Worm (Caenorhabditis elegans) whole organism, L1 larva: ENCODE results near the gene crls-1.

ENCODE experiments used
- C04F5.9 ChIP-seq: sonication (generic microtip); optimal IDR thresholded peaks from 2 replicates; lab custom pipeline; 2016; ENCODE audit warnings: missing genetic modification characterization, missing compliant biosample characterization
- C16A3.4 ChIP-seq: fragments of 150-350 bp; optimal IDR thresholded peaks from 2 replicates; lab custom pipeline; 2014; ENCODE audit warnings: missing biosample characterization, missing genetic modification characterization
- F16B12.6 ChIP-seq: fragments of 150-350 bp; optimal IDR thresholded peaks from 2 replicates; lab custom pipeline; 2014; ENCODE audit warnings: missing biosample characterization, missing genetic modification characterization
- Y116A8C.19 ChIP-seq: sonication (generic microtip); optimal IDR thresholded peaks from 2 replicates; lab custom pipeline; 2016; ENCODE audit warnings: missing compliant biosample characterization, missing genetic modification characterization, borderline replicate concordance
- aha-1 ChIP-seq: fragments of 150-350 bp; optimal IDR thresholded peaks from 2 replicates; lab custom pipeline; 2014; ENCODE audit warnings: missing biosample characterization, missing genetic modification characterization
- ama-1 ChIP-seq: fragments of 150-350 bp; optimal IDR thresholded peaks from 2 replicates; lab custom pipeline; 2014
- dsc-1 ChIP-seq: sonication (generic microtip); optimal IDR thresholded peaks from 2 replicates; lab custom pipeline; 2016; ENCODE audit warnings: mild to moderate bottlenecking, missing genetic modification characterization, missing compliant biosample characterization
- efl-1 ChIP-seq, 4 experiments: fragments of 150-350 bp; optimal IDR thresholded peaks in 3 of 4; peaks in 1 of 4; 1 replicate in 1 of 4; 2 replicates in 3 of 4; lab custom pipeline; 2014; ENCODE audit warnings: missing biosample characterization in 2 of 4, missing genetic modification characterization in 2 of 4, missing genetic modification reagents in 2 of 4
- egl-13 ChIP-seq: sonication (generic microtip); optimal IDR thresholded peaks from 2 replicates; lab custom pipeline; 2016; ENCODE audit warnings: missing genotype, missing genetic modification reagents, missing genetic modification characterization, missing compliant biosample characterization
- egl-27 ChIP-seq, 2 experiments: fragments of 150-350 bp in 1 of 2; sonication (generic microtip); optimal IDR thresholded peaks; 3 replicates each; lab custom pipeline; 2017 to 2018; ENCODE audit warnings: missing biosample characterization in 2 of 2, missing genetic modification characterization in 2 of 2, missing genetic modification reagents in 2 of 2
- elt-3 ChIP-seq, 6 experiments: fragments of 150-350 bp in 1 of 6; sonication (generic microtip); optimal IDR thresholded peaks; 2 replicates each; lab custom pipeline; 2017 to 2018; ENCODE audit warnings: missing biosample characterization in 6 of 6, missing genetic modification characterization in 6 of 6, inconsistent platforms in 1 of 6
- fkh-10 ChIP-seq: sonication (generic microtip); optimal IDR thresholded peaks from 2 replicates; lab custom pipeline; 2017; ENCODE audit warnings: missing biosample characterization, missing genetic modification reagents, missing genetic modification characterization
- fos-1 ChIP-seq: fragments of 150-350 bp; optimal IDR thresholded peaks from 2 replicates; lab custom pipeline; 2014; ENCODE audit warnings: missing biosample characterization, missing genetic modification characterization
- hlh-17 ChIP-seq: fragments of 200-800 bp; sonication (Bioruptor generic); optimal IDR thresholded peaks from 2 replicates; lab custom pipeline; 2018; ENCODE audit warnings: missing genetic modification characterization, mild to moderate bottlenecking, missing compliant biosample characterization, moderate library complexity, borderline replicate concordance
- hpl-2 ChIP-seq: fragments of 150-350 bp; optimal IDR thresholded peaks from 2 replicates; lab custom pipeline; 2014; ENCODE audit warnings: missing biosample characterization, missing genetic modification reagents, missing genetic modification characterization
- lin-13 ChIP-seq: fragments of 150-350 bp; optimal IDR thresholded peaks from 2 replicates; lab custom pipeline; 2014; ENCODE audit warnings: missing biosample characterization, missing genetic modification reagents, missing genetic modification characterization
- lin-14 ChIP-seq: fragments of 200-800 bp; sonication (Bioruptor generic); optimal IDR thresholded peaks from 2 replicates; lab custom pipeline; 2018; ENCODE audit warnings: mild to moderate bottlenecking, missing genetic modification characterization, moderate library complexity, missing compliant biosample characterization
- lin-35 ChIP-seq, 2 experiments: fragments of 150-350 bp; optimal IDR thresholded peaks; 2 replicates each; lab custom pipeline; 2014; ENCODE audit warnings: missing biosample characterization in 2 of 2, missing genetic modification characterization in 2 of 2, missing genetic modification reagents in 2 of 2
- lin-39 ChIP-seq: fragments of 150-350 bp; optimal IDR thresholded peaks from 2 replicates; lab custom pipeline; 2014; ENCODE audit warnings: missing biosample characterization, missing genetic modification reagents, missing genetic modification characterization
- lir-3 ChIP-seq: sonication (generic microtip); optimal IDR thresholded peaks from 2 replicates; lab custom pipeline; 2016; ENCODE audit warnings: mild to moderate bottlenecking, missing genetic modification characterization, moderate library complexity, missing compliant biosample characterization; ENCODE audit not compliant: poor library complexity
- mab-9 ChIP-seq: fragments of 200-800 bp; sonication (Bioruptor generic); IDR thresholded peaks from 2 replicates; pipeline ENCODE4 v1.3.6; 2022; ENCODE audit warnings: missing genetic modification reagents, missing genetic modification characterization, missing compliant biosample characterization
- mdl-1 ChIP-seq, 2 experiments: fragments of 150-350 bp; optimal IDR thresholded peaks; 2 replicates each; lab custom pipeline; 2014 to 2017; ENCODE audit warnings: missing biosample characterization in 2 of 2, missing genetic modification characterization in 2 of 2, inconsistent platforms in 1 of 2
- mef-2 ChIP-seq: fragments of 150-350 bp; optimal IDR thresholded peaks from 2 replicates; lab custom pipeline; 2014; ENCODE audit warnings: missing biosample characterization, missing genetic modification characterization
- mep-1 ChIP-seq: fragments of 150-350 bp; optimal IDR thresholded peaks from 2 replicates; lab custom pipeline; 2014; ENCODE audit warnings: missing biosample characterization, missing genetic modification characterization
- nhr-11 ChIP-seq: fragments of 150-350 bp; optimal IDR thresholded peaks from 2 replicates; lab custom pipeline; 2014; ENCODE audit warnings: missing biosample characterization, missing genetic modification characterization
- nhr-20 ChIP-seq: sonication (generic microtip); optimal IDR thresholded peaks from 2 replicates; lab custom pipeline; 2016; ENCODE audit warnings: mild to moderate bottlenecking, missing genetic modification characterization, missing compliant biosample characterization
- nhr-28 ChIP-seq: fragments of 150-350 bp; optimal IDR thresholded peaks from 2 replicates; lab custom pipeline; 2014; ENCODE audit warnings: missing biosample characterization, missing genetic modification characterization
- nhr-47 ChIP-seq: sonication (generic microtip); optimal IDR thresholded peaks from 2 replicates; lab custom pipeline; 2016; ENCODE audit warnings: mild to moderate bottlenecking, missing genetic modification characterization, moderate library complexity, missing compliant biosample characterization
- nhr-71 ChIP-seq: sonication (generic microtip); optimal IDR thresholded peaks from 2 replicates; lab custom pipeline; 2016; ENCODE audit warnings: mild to moderate bottlenecking, missing genetic modification characterization, moderate library complexity, missing compliant biosample characterization
- nhr-84 ChIP-seq: sonication (generic microtip); optimal IDR thresholded peaks from 2 replicates; lab custom pipeline; 2017; ENCODE audit warnings: missing biosample characterization, missing genetic modification characterization
- nhr-85 ChIP-seq: sonication (generic microtip); peaks from one replicate; lab custom pipeline; 2016; ENCODE audit warnings: missing genetic modification characterization, inconsistent platforms, missing compliant biosample characterization
- pax-3 ChIP-seq: fragments of 200-800 bp; sonication (Bioruptor generic); optimal IDR thresholded peaks from 2 replicates; lab custom pipeline; 2018; ENCODE audit warnings: mild to moderate bottlenecking, missing genetic modification characterization, moderate library complexity, missing compliant biosample characterization
- pqm-1 ChIP-seq: sonication (generic microtip); optimal IDR thresholded peaks from 3 replicates; lab custom pipeline; 2017; ENCODE audit warnings: missing biosample characterization, missing genetic modification characterization
- rnt-1 ChIP-seq: sonication (generic microtip); optimal IDR thresholded peaks from 2 replicates; lab custom pipeline; 2016; ENCODE audit warnings: mild to moderate bottlenecking, missing genetic modification characterization, moderate library complexity, missing compliant biosample characterization
- snpc-4 ChIP-seq: fragments of 150-350 bp; optimal IDR thresholded peaks from 2 replicates; lab custom pipeline; 2014; ENCODE audit warnings: missing biosample characterization, missing genetic modification characterization
- sox-4 ChIP-seq: sonication (generic microtip); optimal IDR thresholded peaks from 2 replicates; lab custom pipeline; 2016; ENCODE audit warnings: missing genetic modification characterization, missing compliant biosample characterization
- sptf-1 ChIP-seq: fragments of 150-350 bp; optimal IDR thresholded peaks from 2 replicates; lab custom pipeline; 2014; ENCODE audit warnings: missing biosample characterization, missing genetic modification characterization
- sup-37 ChIP-seq: fragments of 200-800 bp; sonication (Bioruptor generic); optimal IDR thresholded peaks from 2 replicates; lab custom pipeline; 2018; ENCODE audit warnings: mild to moderate bottlenecking, missing genetic modification characterization, missing compliant biosample characterization
- tbx-2 ChIP-seq: sonication (generic microtip); optimal IDR thresholded peaks from 2 replicates; lab custom pipeline; 2016; ENCODE audit warnings: missing genetic modification characterization, missing compliant biosample characterization
- tlp-1 ChIP-seq: fragments of 150-350 bp; optimal IDR thresholded peaks from 2 replicates; lab custom pipeline; 2014; ENCODE audit warnings: missing biosample characterization, missing genetic modification characterization
- unc-30 ChIP-seq: sonication (generic microtip); optimal IDR thresholded peaks from 2 replicates; lab custom pipeline; 2017; ENCODE audit warnings: missing biosample characterization, missing genetic modification characterization
- unc-62 ChIP-seq: fragments of 150-350 bp; optimal IDR thresholded peaks from 2 replicates; lab custom pipeline; 2014; ENCODE audit warnings: missing biosample characterization, missing genetic modification reagents, missing genetic modification characterization
- unc-86 ChIP-seq: sonication (generic microtip); optimal IDR thresholded peaks from 2 replicates; lab custom pipeline; 2016; ENCODE audit warnings: missing genetic modification characterization, missing compliant biosample characterization
- unc-98 ChIP-seq: fragments of 200-800 bp; sonication (Bioruptor generic); IDR thresholded peaks from 2 replicates; pipeline ENCODE4 v1.3.6; 2022; ENCODE audit warnings: missing genetic modification characterization, missing compliant biosample characterization
- vab-15 ChIP-seq: sonication (generic microtip); optimal IDR thresholded peaks from 2 replicates; lab custom pipeline; 2017; ENCODE audit warnings: missing genotype, mild to moderate bottlenecking, missing genetic modification characterization, missing compliant biosample characterization
- xbp-1 ChIP-seq: sonication (generic microtip); optimal IDR thresholded peaks from 2 replicates; lab custom pipeline; 2016; ENCODE audit warnings: missing genetic modification characterization, missing compliant biosample characterization
- zag-1 ChIP-seq: fragments of 150-350 bp; optimal IDR thresholded peaks from 2 replicates; lab custom pipeline; 2014; ENCODE audit warnings: missing biosample characterization, missing genetic modification characterization
- zip-4 ChIP-seq: fragments of 200-800 bp; sonication (Bioruptor generic); optimal IDR thresholded peaks from 2 replicates; lab custom pipeline; 2018; ENCODE audit warnings: mild to moderate bottlenecking, missing genetic modification characterization, moderate library complexity, missing compliant biosample characterization
- ztf-11 ChIP-seq, 2 experiments: sonication (generic microtip); optimal IDR thresholded peaks; 2 replicates each; lab custom pipeline; 2016 to 2017; ENCODE audit warnings: missing genetic modification characterization in 2 of 2, missing biosample characterization in 1 of 2, missing compliant biosample characterization in 1 of 2
- ztf-4 ChIP-seq: fragments of 150-350 bp; optimal IDR thresholded peaks from 2 replicates; lab custom pipeline; 2014; ENCODE audit warnings: missing biosample characterization, missing genetic modification characterization

crls-1 gene

ce11 chrIII:888983-889549, 20.6 kb downstream of the crls-1 start (continued):
- TF ChIP-seq hlh-17: no peak

ce11 chrIII:887874-888299, 21.8 kb downstream of the crls-1 start:
- TF ChIP-seq mep-1 (tag; lab: Kevin White, UChicago): peak; percentile 59
- TF ChIP-seq dsc-1 (tag; lab: Kevin White, UChicago): peak; percentile 49
- TF ChIP-seq lin-39 (tag; lab: Kevin White, UChicago): no peak
- no peak for TF ChIP-seq zip-4 (GFP tag; lab: Kevin White, UChicago)
- peak; percentile 90 for TF ChIP-seq fkh-10 (GFP tag; lab: Kevin White, UChicago)
- TF ChIP-seq tbx-2 (tag; lab: Kevin White, UChicago): peak; percentile 77
- TF ChIP-seq F16B12.6 (tag; lab: Kevin White, UChicago): peak; percentile 4
- TF ChIP-seq mef-2 (tag; lab: Kevin White, UChicago): no peak
- TF ChIP-seq ama-1: no peak
- TF ChIP-seq nhr-85 (tag; lab: Kevin White, UChicago): peak; percentile 84
- TF ChIP-seq ztf-11 (tag; optimal IDR thresholded peaks at IDR 0.05; lab: Kevin White, UChicago): peak in 1 of 2 experiments; percentile 60
- no peak for TF ChIP-seq tlp-1 (tag; lab: Kevin White, UChicago)
- no peak for TF ChIP-seq sup-37 (GFP tag; lab: Kevin White, UChicago)
- peak; percentile 73 for TF ChIP-seq nhr-20 (tag; lab: Kevin White, UChicago)
- peak; percentile 44 for TF ChIP-seq zag-1 (tag; lab: Kevin White, UChicago)
- TF ChIP-seq lin-13 (GFP tag; lab: Kevin White, UChicago): no peak
- peak; percentile 49 for TF ChIP-seq sox-4 (tag; lab: Kevin White, UChicago)
- TF ChIP-seq nhr-11 (tag; lab: Kevin White, UChicago): peak; percentile 4
- TF ChIP-seq pqm-1 (tag; lab: Kevin White, UChicago): no peak
- peak; percentile 40 for TF ChIP-seq lir-3 (tag; lab: Kevin White, UChicago)
- TF ChIP-seq efl-1 (optimal IDR thresholded peaks at IDR 0.05; lab: Kevin White, UChicago): peak; percentile 63 to 74
- peak; percentile 12 to 93 for TF ChIP-seq efl-1 (GFP tag; optimal IDR thresholded peaks at IDR 0.05 in 1 of 2; lab: Kevin White, UChicago)
- peak; percentile 87 for TF ChIP-seq unc-86
- no peak for TF ChIP-seq unc-62 (GFP tag; lab: Kevin White, UChicago)
- TF ChIP-seq lin-35 (GFP tag; optimal IDR thresholded peaks at IDR 0.05; lab: Kevin White, UChicago): peak; percentile 49 to 50
- peak; percentile 96 for TF ChIP-seq lin-14 (GFP tag; lab: Kevin White, UChicago)
- peak in 2 of 6 experiments; percentile 14 to 52 for TF ChIP-seq elt-3 (tag; optimal IDR thresholded peaks at IDR 0.05; lab: Kevin White, UChicago)
- TF ChIP-seq unc-30 (tag; lab: Kevin White, UChicago): no peak
- no peak for TF ChIP-seq nhr-28 (tag; lab: Kevin White, UChicago)
- peak; percentile 27 for TF ChIP-seq pax-3 (tag; lab: Kevin White, UChicago)
- TF ChIP-seq egl-27 (tag; optimal IDR thresholded peaks at IDR 0.05; lab: Kevin White, UChicago): no peak
- TF ChIP-seq egl-13 (tag; lab: Kevin White, UChicago): peak; percentile 79
- TF ChIP-seq nhr-71 (tag; lab: Kevin White, UChicago): peak; percentile 88
- peak; percentile 48; the same call in 1 of the 2 replicates for TF ChIP-seq mab-9
- TF ChIP-seq nhr-47: peak; percentile 84
- TF ChIP-seq unc-98: no peak
- peak; percentile 65 for TF ChIP-seq xbp-1 (tag; lab: Kevin White, UChicago)
- TF ChIP-seq hpl-2 (GFP tag; lab: Kevin White, UChicago): no peak
- no peak for TF ChIP-seq aha-1 (tag; lab: Kevin White, UChicago)
- TF ChIP-seq C16A3.4 (tag; lab: Kevin White, UChicago): peak; percentile 40
- no peak for TF ChIP-seq hlh-17
- TF ChIP-seq sptf-1 (tag; lab: Kevin White, UChicago): no peak
- TF ChIP-seq mdl-1 (tag; optimal IDR thresholded peaks at IDR 0.05; lab: Kevin White, UChicago): peak; percentile 55 to 69
- peak; percentile 75 for TF ChIP-seq rnt-1 (tag; lab: Kevin White, UChicago)
- TF ChIP-seq C04F5.9: no peak
- no peak for TF ChIP-seq Y116A8C.19 (tag; lab: Kevin White, UChicago)
- TF ChIP-seq fos-1: peak; percentile 26
- no peak for TF ChIP-seq nhr-84 (tag; lab: Kevin White, UChicago)
- no peak for TF ChIP-seq snpc-4 (tag; lab: Kevin White, UChicago)
- no peak for TF ChIP-seq ztf-4 (tag; lab: Kevin White, UChicago)
- TF ChIP-seq vab-15 (tag; lab: Kevin White, UChicago): no peak
